Worm (Caenorhabditis elegans) whole organism, L4/young adult: Measurements from ENCODE around the gene H20J04.7.

ENCODE experiments used
- dao-5 ChIP-seq: sonication (generic microtip); optimal IDR thresholded peaks from 2 replicates; lab custom pipeline; 2016; ENCODE audit warnings: missing genotype, missing genetic modification characterization, moderate library complexity, missing compliant biosample characterization
- him-1 ChIP-seq: sonication (generic microtip); optimal IDR thresholded peaks from 2 replicates; lab custom pipeline; 2016; ENCODE audit warnings: missing genotype, missing genetic modification reagents, missing genetic modification characterization, missing compliant biosample characterization

DNA sequence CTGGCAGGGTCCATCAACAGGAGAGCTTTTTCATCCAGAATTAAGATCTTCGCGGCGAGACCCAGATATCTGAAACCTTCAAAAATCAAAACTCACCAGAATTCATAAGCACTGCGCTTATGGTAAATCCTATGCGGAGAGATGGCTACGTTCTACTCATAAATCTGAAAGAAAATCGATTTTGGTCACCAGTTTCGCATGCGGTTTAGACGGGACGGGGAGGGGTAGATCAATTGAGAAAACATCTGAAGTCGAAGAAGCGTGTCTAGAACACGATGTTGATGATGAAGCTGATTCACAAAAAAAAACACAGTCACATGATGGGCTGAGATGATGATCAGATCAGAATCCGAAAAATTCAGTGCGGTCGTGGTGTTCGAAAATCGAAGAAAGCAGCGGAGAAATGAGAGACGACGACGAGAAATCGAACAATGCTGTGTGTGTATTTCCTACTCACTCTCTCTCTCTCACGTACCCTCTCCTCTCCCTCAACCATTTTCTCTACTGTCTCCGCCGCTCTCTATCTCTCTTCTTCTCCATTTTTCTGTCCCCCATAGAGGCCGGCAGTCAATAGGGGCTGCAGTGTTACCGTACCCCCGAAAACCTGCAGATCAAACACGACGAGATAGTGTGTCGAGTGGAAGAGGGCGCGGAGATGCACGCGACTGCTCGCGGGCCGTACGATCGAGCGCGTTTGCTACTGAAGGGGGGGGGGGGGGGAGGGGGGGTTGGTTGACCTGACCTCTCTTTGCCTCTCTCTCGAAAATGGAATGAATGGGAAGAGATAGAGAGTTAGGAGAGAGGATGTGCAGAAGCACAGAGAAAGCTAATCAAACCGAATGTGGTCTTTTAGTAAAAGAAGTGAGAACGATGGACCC is 21.4 kb upstream of the H20J04.7 start, which contains the start of gene ntl-2:
- TF ChIP-seq him-1 (tag; lab: Kevin White, UChicago) (peak; percentile 79), dao-5 (no peak)
